Fruit fly (Drosophila melanogaster) whole organism, embryonic: ENCODE results near the gene Muc91C.

Experiments
- Antp ChIP-seq: fragments of 200-800 bp; sonication (Bioruptor generic); optimal IDR thresholded peaks from 3 replicates; lab custom pipeline; 2016; ENCODE audit warnings: missing biosample characterization, missing genetic modification characterization
- Awh ChIP-seq: fragments of 200-800 bp; sonication (Bioruptor generic); IDR thresholded peaks from 2 replicates; pipeline ENCODE4, ENCODE4 v1.3.6; 2022; ENCODE audit warnings: missing biosample characterization, missing genetic modification characterization
- C15 ChIP-seq: fragments of 200-800 bp; sonication (Bioruptor generic); IDR thresholded peaks from 3 replicates; pipeline ENCODE4 v1.3.6; 2022; ENCODE audit warnings: missing biosample characterization, missing genetic modification characterization
- CG11398 ChIP-seq: fragments of 200-800 bp; sonication (Bioruptor generic); optimal IDR thresholded peaks from 2 replicates; lab custom pipeline; 2016; ENCODE audit warnings: missing biosample characterization, missing genetic modification characterization
- CG11560 ChIP-seq: fragments of 200-800 bp; sonication (Bioruptor generic); IDR thresholded peaks from 3 replicates; pipeline ENCODE4 v1.3.6; 2022; ENCODE audit warnings: missing biosample characterization, missing genetic modification characterization
- CG12391 ChIP-seq: fragments of 200-800 bp; sonication (Bioruptor generic); optimal IDR thresholded peaks from 3 replicates; lab custom pipeline; 2018; ENCODE audit warnings: missing biosample characterization, mild to moderate bottlenecking, missing genetic modification characterization, moderate library complexity
- CG12659 ChIP-seq: fragments of 200-800 bp; sonication (Bioruptor generic); optimal IDR thresholded peaks from 3 replicates; lab custom pipeline; 2017; ENCODE audit warnings: mild to moderate bottlenecking, missing biosample characterization, missing genetic modification reagents, missing genetic modification characterization
- CG15011 ChIP-seq: fragments of 200-800 bp; sonication (Bioruptor generic); optimal IDR thresholded peaks from 3 replicates; lab custom pipeline; 2018; ENCODE audit warnings: missing biosample characterization, mild to moderate bottlenecking, missing genetic modification characterization
- CG15479 ChIP-seq: fragments of 200-800 bp; sonication (Bioruptor generic); optimal IDR thresholded peaks from 3 replicates; lab custom pipeline; 2019; ENCODE audit warnings: missing biosample characterization, mild to moderate bottlenecking, missing genetic modification characterization, moderate library complexity
- CG15601 ChIP-seq: fragments of 200-800 bp; sonication (Bioruptor generic); optimal IDR thresholded peaks from 3 replicates; lab custom pipeline; 2019; ENCODE audit warnings: missing biosample characterization, mild to moderate bottlenecking, missing genetic modification characterization, moderate library complexity
- CG1602 ChIP-seq: fragments of 200-800 bp; sonication (Bioruptor generic); optimal IDR thresholded peaks from 3 replicates; lab custom pipeline; 2016; ENCODE audit warnings: missing biosample characterization, missing genetic modification characterization
- CG17359 ChIP-seq: fragments of 200-800 bp; sonication (Bioruptor generic); optimal IDR thresholded peaks from 3 replicates; lab custom pipeline; 2018; ENCODE audit warnings: missing biosample characterization, mild to moderate bottlenecking, missing genetic modification characterization, moderate library complexity
- CG18619 ChIP-seq: fragments of 200-800 bp; sonication (Bioruptor generic); optimal IDR thresholded peaks from 3 replicates; lab custom pipeline; 2017; ENCODE audit warnings: missing biosample characterization, mild to moderate bottlenecking, missing genetic modification characterization
- CG30403 ChIP-seq: fragments of 200-800 bp; sonication (Bioruptor generic); optimal IDR thresholded peaks from 3 replicates; lab custom pipeline; 2016; ENCODE audit warnings: missing biosample characterization, missing genetic modification characterization
- CG30431 ChIP-seq: fragments of 200-800 bp; sonication (Bioruptor generic); optimal IDR thresholded peaks from 2 replicates; lab custom pipeline; 2017; ENCODE audit warnings: missing biosample characterization, missing genetic modification characterization
- CG3838 ChIP-seq: fragments of 200-800 bp; sonication (Bioruptor generic); optimal IDR thresholded peaks from 3 replicates; lab custom pipeline; 2016; ENCODE audit warnings: missing biosample characterization, missing genetic modification characterization
- CG4424 ChIP-seq: fragments of 200-800 bp; sonication (Bioruptor generic); optimal IDR thresholded peaks from 3 replicates; lab custom pipeline; 2016; ENCODE audit warnings: missing biosample characterization, missing genetic modification characterization
- CG6272 ChIP-seq: fragments of 200-800 bp; sonication (Bioruptor generic); IDR thresholded peaks from 2 replicates; pipeline ENCODE4 v1.3.6; 2022; ENCODE audit warnings: missing biosample characterization, missing genetic modification characterization
- CG7271 ChIP-seq: fragments of 200-800 bp; sonication (Bioruptor generic); optimal IDR thresholded peaks from 2 replicates; lab custom pipeline; 2018; ENCODE audit warnings: missing biosample characterization, mild to moderate bottlenecking, missing genetic modification characterization, moderate library complexity
- CG7357 ChIP-seq: fragments of 200-800 bp; sonication (Bioruptor generic); IDR thresholded peaks from 3 replicates; pipeline ENCODE4 v1.3.6; 2022; ENCODE audit warnings: missing biosample characterization, missing genetic modification characterization
- CG8765 ChIP-seq: fragments of 200-800 bp; sonication (Bioruptor generic); IDR thresholded peaks from 2 replicates; pipeline ENCODE4 v1.3.6; 2022; ENCODE audit warnings: missing biosample characterization, missing genetic modification characterization
- Dll ChIP-seq: fragments of 200-800 bp; sonication (Bioruptor generic); IDR thresholded peaks from 4 replicates; pipeline ENCODE4 v1.3.6; 2022; ENCODE audit warnings: missing biosample characterization, missing genetic modification characterization; ENCODE audit not compliant: partially characterized antibody
- Dp ChIP-seq: fragments of 200-800 bp; sonication (Bioruptor generic); optimal IDR thresholded peaks from 2 replicates; lab custom pipeline; 2018; ENCODE audit warnings: missing biosample characterization, mild to moderate bottlenecking, missing genetic modification characterization, moderate library complexity
- Dref ChIP-seq: fragments of 200-800 bp; sonication (Bioruptor generic); IDR thresholded peaks from 2 replicates; pipeline ENCODE4 v1.3.6; 2022; ENCODE audit warnings: missing biosample characterization, missing genetic modification characterization
- Elba2 ChIP-seq: fragments of 200-800 bp; sonication (Bioruptor generic); optimal IDR thresholded peaks from 3 replicates; lab custom pipeline; 2016; ENCODE audit warnings: missing biosample characterization, missing genetic modification characterization
- Gug ChIP-seq: fragments of 200-800 bp; sonication (Bioruptor generic); IDR thresholded peaks from 4 replicates; pipeline ENCODE4 v1.3.6; 2022; ENCODE audit warnings: missing biosample characterization, missing genetic modification characterization
- H2.0 ChIP-seq: fragments of 200-800 bp; sonication (Bioruptor generic); IDR thresholded peaks from 2 replicates; pipeline ENCODE4 v1.3.6; 2022; ENCODE audit warnings: missing biosample characterization, missing genetic modification characterization
- HHEX ChIP-seq: fragments of 200-800 bp; sonication (Bioruptor generic); optimal IDR thresholded peaks from 3 replicates; lab custom pipeline; 2017; ENCODE audit warnings: missing biosample characterization, mild to moderate bottlenecking, missing genetic modification characterization, missing genetic modification reagents
- Mrtf ChIP-seq: fragments of 200-800 bp; sonication (Bioruptor generic); IDR thresholded peaks from 3 replicates; pipeline ENCODE4 v1.3.6; 2022; ENCODE audit warnings: missing biosample characterization, missing genetic modification characterization
- Myb ChIP-seq: fragments of 200-800 bp; sonication (Bioruptor generic); optimal IDR thresholded peaks from 2 replicates; lab custom pipeline; 2016; ENCODE audit warnings: missing biosample characterization, missing genetic modification characterization
- Nf-YA ChIP-seq: fragments of 200-800 bp; sonication (Bioruptor generic); IDR thresholded peaks from 2 replicates; pipeline ENCODE4 v1.3.6; 2022; ENCODE audit warnings: missing biosample characterization, missing genetic modification characterization
- Opbp ChIP-seq: fragments of 200-800 bp; sonication (Bioruptor generic); IDR thresholded peaks from 3 replicates; pipeline ENCODE4 v1.3.6; 2022; ENCODE audit warnings: missing biosample characterization, missing genetic modification characterization; ENCODE audit not compliant: partially characterized antibody
- Rx ChIP-seq: fragments of 200-800 bp; sonication (Bioruptor generic); IDR thresholded peaks from 2 replicates; pipeline ENCODE4 v1.3.6; 2022; ENCODE audit warnings: missing biosample characterization, missing genetic modification characterization
- Sin3A ChIP-seq: fragments of >200 bp; optimal IDR thresholded peaks from 2 replicates; lab custom pipeline; 2018
- ac ChIP-seq: fragments of 200-800 bp; sonication (Bioruptor generic); optimal IDR thresholded peaks from 3 replicates; lab custom pipeline; 2017; ENCODE audit warnings: missing biosample characterization, mild to moderate bottlenecking, missing genetic modification characterization
- bab2 ChIP-seq: fragments of 200-800 bp; sonication (Bioruptor generic); optimal IDR thresholded peaks from 2 replicates; lab custom pipeline; 2016; ENCODE audit warnings: missing biosample characterization, missing genetic modification characterization
- gce ChIP-seq: fragments of 200-800 bp; sonication (Bioruptor generic); IDR thresholded peaks from 3 replicates; pipeline ENCODE4 v1.3.6; 2022; ENCODE audit warnings: missing biosample characterization, missing genetic modification characterization
- jigr1 ChIP-seq: fragments of 200-800 bp; sonication (Bioruptor generic); IDR thresholded peaks from 3 replicates; pipeline ENCODE4 v1.3.6; 2022; ENCODE audit warnings: missing biosample characterization, missing genetic modification characterization
- klu ChIP-seq: fragments of 200-800 bp; sonication (Bioruptor generic); IDR thresholded peaks from 2 replicates; pipeline ENCODE4 v1.3.6; 2022; ENCODE audit warnings: missing biosample characterization, missing genetic modification characterization
- luna ChIP-seq: fragments of 200-800 bp; sonication (Bioruptor generic); optimal IDR thresholded peaks from 2 replicates; lab custom pipeline; 2016; ENCODE audit warnings: missing biosample characterization, missing genetic modification characterization
- nmo ChIP-seq: fragments of 200-800 bp; sonication (Bioruptor generic); optimal IDR thresholded peaks from 2 replicates; lab custom pipeline; 2018; ENCODE audit warnings: missing biosample characterization, mild to moderate bottlenecking, missing genetic modification characterization, moderate library complexity
- pan ChIP-seq, 4 experiments: fragments of >200 bp in 3 of 4; fragments of 200-800 bp in 1 of 4; sonication (Bioruptor generic) in 1 of 4; optimal IDR thresholded peaks in 3 of 4; IDR thresholded peaks in 1 of 4; 2 replicates each; pipeline versions ENCODE4 v1.3.6 to Lab custom; 2017 to 2022; ENCODE audit warnings: missing biosample characterization in 2 of 4, missing genetic modification characterization in 2 of 4, mixed read lengths in 1 of 4
- pros ChIP-seq: fragments of 200-800 bp; sonication (Bioruptor generic); optimal IDR thresholded peaks from 3 replicates; lab custom pipeline; 2019; ENCODE audit warnings: missing biosample characterization, mild to moderate bottlenecking, missing genetic modification characterization, moderate library complexity
- scrt ChIP-seq: fragments of 200-800 bp; sonication (Bioruptor generic); optimal IDR thresholded peaks from 2 replicates; lab custom pipeline; 2018; ENCODE audit warnings: missing biosample characterization, mild to moderate bottlenecking, missing genetic modification characterization, moderate library complexity
- sim ChIP-seq: fragments of 200-800 bp; sonication (Bioruptor generic); IDR thresholded peaks from 2 replicates; pipeline ENCODE4 v1.3.6; 2022; ENCODE audit warnings: missing biosample characterization, missing genetic modification characterization
- stwl ChIP-seq: fragments of 200-800 bp; sonication (Bioruptor generic); optimal IDR thresholded peaks from 3 replicates; lab custom pipeline; 2018; ENCODE audit warnings: missing biosample characterization, mild to moderate bottlenecking, missing genetic modification characterization, moderate library complexity
- twi ChIP-seq: fragments of 200-800 bp; optimal IDR thresholded peaks from 2 replicates; lab custom pipeline; 2019; ENCODE audit warnings: missing biosample characterization, mild to moderate bottlenecking, missing genetic modification characterization, moderate library complexity
- unc-4 ChIP-seq: fragments of 200-800 bp; sonication (Bioruptor generic); IDR thresholded peaks from 2 replicates; pipeline ENCODE4 v1.3.6; 2022; ENCODE audit warnings: missing biosample characterization, missing genetic modification characterization; ENCODE audit not compliant: partially characterized antibody
- zen2 ChIP-seq: fragments of 200-800 bp; sonication (Bioruptor generic); IDR thresholded peaks from 3 replicates; pipeline ENCODE4 v1.3.6; 2022; ENCODE audit warnings: missing biosample characterization, missing genetic modification characterization; ENCODE audit not compliant: partially characterized antibody

Gene Muc91C

DNA sequence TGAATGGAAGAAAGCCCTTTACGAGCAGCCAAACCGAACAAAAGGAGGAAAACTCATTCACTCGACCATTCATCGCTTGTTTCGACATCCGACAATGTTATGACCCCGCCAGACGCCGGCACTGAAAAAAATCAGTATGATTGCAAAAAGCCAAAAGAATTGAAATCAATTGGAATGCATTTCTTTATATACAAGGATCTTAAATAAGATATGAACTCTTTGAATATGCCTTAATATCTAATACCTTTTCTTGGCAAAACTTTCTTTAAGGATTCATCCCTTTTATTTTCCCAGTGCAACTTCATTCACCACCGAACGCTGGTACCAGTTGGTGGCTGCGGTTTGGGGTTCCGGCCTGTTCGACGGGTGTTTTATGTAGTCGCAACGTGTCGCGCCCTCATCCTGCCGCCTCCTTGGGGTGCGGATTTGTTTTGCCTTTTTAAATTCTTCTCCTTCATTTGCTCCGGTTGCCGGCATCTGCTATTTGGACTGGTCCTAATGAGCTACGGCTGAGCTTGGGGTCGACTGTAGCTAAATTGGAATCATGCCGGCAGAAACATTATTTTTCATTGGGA, 27.3 kb upstream of the Muc91C start (continued):
- TF ChIP-seq H2.0: peak; percentile 73
- no peak for TF ChIP-seq ac (GFP tag; lab: Kevin White, UChicago)
- 0 out of 3 replicates have a peak, but pooled peaks have one; percentile 59 for TF ChIP-seq C15 (GFP tag; lab: Robert Waterston, UW)
- peak; percentile 85 for TF ChIP-seq CG18619 (GFP tag; lab: Kevin White, UChicago)
- peak; percentile 90 for TF ChIP-seq CG17359 (tag; lab: Kevin White, UChicago)
- TF ChIP-seq CG7357 (GFP tag; lab: Robert Waterston, UW): peak; percentile 70
- no peak for TF ChIP-seq zen2 (GFP tag; lab: Robert Waterston, UW)
- peak; percentile 82 for TF ChIP-seq CG6272 (GFP tag; lab: Robert Waterston, UW)
- TF ChIP-seq sim (GFP tag; lab: Robert Waterston, UW): peak; percentile 68
- TF ChIP-seq unc-4 (GFP tag; lab: Robert Waterston, UW): no peak
- TF ChIP-seq Dll (GFP tag; lab: Robert Waterston, UW): no peak
- no peak for TF ChIP-seq CG15479 (GFP tag; lab: Kevin White, UChicago)
- TF ChIP-seq klu (GFP tag; lab: Robert Waterston, UW): peak; percentile 63; the same call in 1 of the 2 replicates
- peak; percentile 65 for TF ChIP-seq luna
- TF ChIP-seq Dp (GFP tag; lab: Kevin White, UChicago): no peak
- peak; percentile 88 for TF ChIP-seq bab2 (GFP tag; lab: Kevin White, UChicago)
- TF ChIP-seq Rx (GFP tag; lab: Robert Waterston, UW): peak; percentile 72
- peak; percentile 71 for TF ChIP-seq CG11560 (tag; lab: Robert Waterston, UW)
- peak; percentile 78 for TF ChIP-seq CG4424 (GFP tag; lab: Kevin White, UChicago)
- TF ChIP-seq Antp: peak; percentile 81
- TF ChIP-seq CG8765 (GFP tag; lab: Robert Waterston, UW): peak; percentile 18; the same call in 1 of the 2 replicates
- peak; percentile 87 for TF ChIP-seq CG30403 (GFP tag; lab: Kevin White, UChicago)
- no peak for TF ChIP-seq CG7271 (tag; lab: Kevin White, UChicago)
- TF ChIP-seq Gug (GFP tag; lab: Robert Waterston, UW): peak; percentile 72; the same call in 3 of the 4 replicates
- TF ChIP-seq Sin3A: no peak
- TF ChIP-seq Elba2 (GFP tag; lab: Kevin White, UChicago): no peak
- peak; percentile 89 for TF ChIP-seq scrt
- peak; percentile 39 for TF ChIP-seq pros (GFP tag; lab: Kevin White, UChicago)
- peak; percentile 73 for TF ChIP-seq CG1602
- no peak for TF ChIP-seq Dref (GFP tag; lab: Robert Waterston, UW)
- no peak for TF ChIP-seq stwl
- TF ChIP-seq CG12659 (GFP tag; lab: Kevin White, UChicago): peak; percentile 85
- TF ChIP-seq jigr1 (GFP tag; lab: Robert Waterston, UW): 0 out of 3 replicates have a peak, but pooled peaks have one; percentile 33
- TF ChIP-seq gce (GFP tag; lab: Robert Waterston, UW): peak; percentile 60; the same call in 1 of the 3 replicates
- TF ChIP-seq CG11398 (GFP tag; lab: Kevin White, UChicago): peak; percentile 58
- peak; percentile 84 for TF ChIP-seq Mrtf
- peak; percentile 76 for TF ChIP-seq twi
- TF ChIP-seq CG12391 (tag; lab: Kevin White, UChicago): peak; percentile 87
- TF ChIP-seq Myb (GFP tag; lab: Kevin White, UChicago): peak; percentile 59
- TF ChIP-seq CG30431 (GFP tag; lab: Kevin White, UChicago): peak; percentile 55
- TF ChIP-seq CG15601 (tag; lab: Kevin White, UChicago): peak; percentile 82
- TF ChIP-seq pan (optimal IDR thresholded peaks at IDR 0.05; lab: Kevin White, UChicago): no peak
- peak in 1 of 2 experiments; percentile 88 for TF ChIP-seq pan (GFP tag; optimal IDR thresholded peaks at IDR 0.05 in 1 of 2, IDR thresholded peaks at IDR 0.05 in 1 of 2)
- peak; percentile 83 for TF ChIP-seq HHEX
- peak; percentile 46 for TF ChIP-seq CG3838 (GFP tag; lab: Kevin White, UChicago)
- peak; percentile 79 for TF ChIP-seq Nf-YA (GFP tag; lab: Robert Waterston, UW)
- TF ChIP-seq Awh (GFP tag; lab: Robert Waterston, UW): peak; percentile 72
- no peak for TF ChIP-seq Opbp
- peak; percentile 73 for TF ChIP-seq CG15011 (GFP tag; lab: Kevin White, UChicago)
- peak; percentile 86 for TF ChIP-seq nmo (GFP tag; lab: Kevin White, UChicago)
